Worm (Caenorhabditis elegans) whole organism, L2 larva: ENCODE measurements around the gene C26D10.3.

Source experiments
- C34F6.9 ChIP-seq: fragments of 150-350 bp; optimal IDR thresholded peaks from 2 replicates; lab custom pipeline; 2014; ENCODE audit warnings: missing biosample characterization, missing genetic modification characterization
- R02D3.7 ChIP-seq: fragments of 150-350 bp; optimal IDR thresholded peaks from 2 replicates; lab custom pipeline; 2014; ENCODE audit warnings: missing biosample characterization, missing genetic modification characterization
- Y55F3AM.14 ChIP-seq: fragments of 200-800 bp; sonication (Bioruptor generic); optimal IDR thresholded peaks from 2 replicates; lab custom pipeline; 2018; ENCODE audit warnings: mild to moderate bottlenecking, missing genetic modification characterization, missing compliant biosample characterization
- ZK546.5 ChIP-seq: sonication (generic microtip); optimal IDR thresholded peaks from 2 replicates; lab custom pipeline; 2017; ENCODE audit warnings: missing biosample characterization, missing genetic modification characterization
- alr-1 ChIP-seq: fragments of 150-350 bp; optimal IDR thresholded peaks from 2 replicates; lab custom pipeline; 2014; ENCODE audit warnings: missing biosample characterization, missing genetic modification characterization
- aly-2 ChIP-seq: fragments of 150-350 bp; optimal IDR thresholded peaks from 2 replicates; lab custom pipeline; 2014; ENCODE audit warnings: missing biosample characterization, missing genetic modification characterization
- ama-1 ChIP-seq: fragments of 150-350 bp; optimal IDR thresholded peaks from 2 replicates; lab custom pipeline; 2018; ENCODE audit warnings: inconsistent platforms
- blmp-1 ChIP-seq: sonication (generic microtip); optimal IDR thresholded peaks from 2 replicates; lab custom pipeline; 2017; ENCODE audit warnings: missing genetic modification characterization, mild to moderate bottlenecking, missing compliant biosample characterization, antibody characterized with exemption, moderate library complexity; ENCODE audit not compliant: insufficient read depth
- ceh-16 ChIP-seq: fragments of 150-350 bp; optimal IDR thresholded peaks from 2 replicates; lab custom pipeline; 2014; ENCODE audit warnings: missing biosample characterization, missing genetic modification characterization
- dmd-4 ChIP-seq: sonication (generic microtip); optimal IDR thresholded peaks from 2 replicates; lab custom pipeline; 2017; ENCODE audit warnings: missing biosample characterization, missing genetic modification characterization
- elt-1 ChIP-seq: fragments of 150-350 bp; optimal IDR thresholded peaks from 2 replicates; lab custom pipeline; 2014; ENCODE audit warnings: missing biosample characterization, missing genetic modification characterization
- lin-11 ChIP-seq: fragments of 150-350 bp; sonication (generic microtip); optimal IDR thresholded peaks from 2 replicates; lab custom pipeline; 2014; ENCODE audit warnings: missing biosample characterization, missing genetic modification characterization, inconsistent platforms, mixed read lengths
- lsy-2 ChIP-seq, 2 experiments: fragments of 150-350 bp in 1 of 2; sonication (generic microtip) in 1 of 2; optimal IDR thresholded peaks; 2 replicates each; lab custom pipeline; 2014 to 2017; ENCODE audit warnings: missing biosample characterization in 2 of 2, missing genetic modification characterization in 2 of 2
- mbf-1 ChIP-seq: sonication (generic microtip); optimal IDR thresholded peaks from 2 replicates; lab custom pipeline; 2017; ENCODE audit warnings: missing biosample characterization, missing genetic modification characterization
- mdl-1 ChIP-seq, 2 experiments: fragments of 150-350 bp in 1 of 2; sonication (generic microtip) in 1 of 2; optimal IDR thresholded peaks; 2 replicates each; lab custom pipeline; 2017; ENCODE audit warnings: missing biosample characterization in 2 of 2, missing genetic modification characterization in 2 of 2
- nhr-10 ChIP-seq: sonication (generic microtip); optimal IDR thresholded peaks from 2 replicates; lab custom pipeline; 2017; ENCODE audit warnings: missing biosample characterization, missing genetic modification characterization
- nhr-129 ChIP-seq: fragments of 150-350 bp; optimal IDR thresholded peaks from 2 replicates; lab custom pipeline; 2014; ENCODE audit warnings: missing biosample characterization, missing genetic modification characterization
- nhr-21 ChIP-seq: fragments of 150-350 bp; optimal IDR thresholded peaks from 2 replicates; lab custom pipeline; 2014; ENCODE audit warnings: missing biosample characterization, missing genetic modification characterization
- nhr-237 ChIP-seq: fragments of 150-350 bp; optimal IDR thresholded peaks from 2 replicates; lab custom pipeline; 2014; ENCODE audit warnings: missing biosample characterization, missing genetic modification characterization
- nhr-25 ChIP-seq: fragments of 150-350 bp; sonication (generic microtip); optimal IDR thresholded peaks from 3 replicates; lab custom pipeline; 2014; ENCODE audit warnings: missing biosample characterization, missing genetic modification characterization
- nhr-77 ChIP-seq: fragments of 150-350 bp; optimal IDR thresholded peaks from 2 replicates; lab custom pipeline; 2014; ENCODE audit warnings: missing biosample characterization, missing genetic modification characterization
- peb-1 ChIP-seq: fragments of 150-350 bp; optimal IDR thresholded peaks from 2 replicates; lab custom pipeline; 2014; ENCODE audit warnings: missing biosample characterization, missing genetic modification characterization
- skn-1 ChIP-seq: sonication (generic microtip); optimal IDR thresholded peaks from 2 replicates; lab custom pipeline; 2017; ENCODE audit warnings: missing biosample characterization, missing genetic modification characterization
- sma-3 ChIP-seq: sonication (generic microtip); optimal IDR thresholded peaks from 2 replicates; lab custom pipeline; 2016; ENCODE audit warnings: missing genetic modification reagents, missing genetic modification characterization, missing compliant biosample characterization
- sma-9 ChIP-seq, 2 experiments: fragments of 150-350 bp in 1 of 2; sonication (generic microtip) in 1 of 2; optimal IDR thresholded peaks; 2 replicates each; lab custom pipeline; 2014 to 2016; ENCODE audit warnings: missing genetic modification characterization in 2 of 2, mild to moderate bottlenecking in 1 of 2, missing biosample characterization in 1 of 2, missing compliant biosample characterization in 1 of 2, missing genetic modification reagents in 1 of 2, moderate library complexity in 1 of 2
- snpc-4 ChIP-seq: fragments of 150-350 bp; optimal IDR thresholded peaks from 2 replicates; lab custom pipeline; 2014; ENCODE audit warnings: missing biosample characterization, missing genetic modification characterization
- unc-62 ChIP-seq: fragments of 150-350 bp; optimal IDR thresholded peaks from 2 replicates; lab custom pipeline; 2014; ENCODE audit warnings: missing biosample characterization, missing genetic modification reagents, missing genetic modification characterization
- zag-1 ChIP-seq: fragments of 150-350 bp; optimal IDR thresholded peaks from 2 replicates; lab custom pipeline; 2014; ENCODE audit warnings: missing biosample characterization, missing genetic modification characterization
- ztf-1 ChIP-seq: fragments of 200-800 bp; sonication (Bioruptor generic); conservative IDR thresholded peaks from 2 replicates; pipeline ENCODE4 v1.3.6; 2022; ENCODE audit warnings: missing genetic modification characterization, missing compliant biosample characterization
- ztf-11 ChIP-seq: sonication (generic microtip); optimal IDR thresholded peaks from 2 replicates; lab custom pipeline; 2017; ENCODE audit warnings: missing biosample characterization, missing genetic modification characterization
- ztf-4 ChIP-seq: fragments of 150-350 bp; optimal IDR thresholded peaks from 2 replicates; lab custom pipeline; 2014; ENCODE audit warnings: missing biosample characterization, missing genetic modification characterization

The C26D10.3 gene

DNA sequence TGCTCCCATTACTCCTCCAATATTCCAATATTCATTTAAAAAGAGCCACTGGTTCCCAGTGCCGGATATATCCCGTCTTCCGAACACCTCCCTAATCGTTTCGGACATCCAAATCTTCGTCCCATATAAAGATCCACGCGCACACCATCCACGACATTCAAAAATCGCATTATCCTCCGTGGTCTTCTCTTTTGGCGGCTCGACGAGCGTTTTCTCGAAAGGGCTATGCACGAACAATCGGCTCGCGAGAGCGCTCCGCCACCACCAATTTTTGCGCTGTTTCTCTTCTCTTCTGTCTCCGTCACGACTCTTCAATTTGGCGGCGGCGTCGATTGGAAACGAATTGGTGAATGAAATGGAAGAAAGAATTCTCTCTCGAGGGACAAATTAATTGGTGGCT, 28.1 kb downstream of the C26D10.3 start:
- no peak for TF ChIP-seq blmp-1 (tag; lab: Kevin White, UChicago)
- no peak for TF ChIP-seq Y55F3AM.14 (GFP tag; lab: Kevin White, UChicago)
- TF ChIP-seq ztf-1: no peak

DNA sequence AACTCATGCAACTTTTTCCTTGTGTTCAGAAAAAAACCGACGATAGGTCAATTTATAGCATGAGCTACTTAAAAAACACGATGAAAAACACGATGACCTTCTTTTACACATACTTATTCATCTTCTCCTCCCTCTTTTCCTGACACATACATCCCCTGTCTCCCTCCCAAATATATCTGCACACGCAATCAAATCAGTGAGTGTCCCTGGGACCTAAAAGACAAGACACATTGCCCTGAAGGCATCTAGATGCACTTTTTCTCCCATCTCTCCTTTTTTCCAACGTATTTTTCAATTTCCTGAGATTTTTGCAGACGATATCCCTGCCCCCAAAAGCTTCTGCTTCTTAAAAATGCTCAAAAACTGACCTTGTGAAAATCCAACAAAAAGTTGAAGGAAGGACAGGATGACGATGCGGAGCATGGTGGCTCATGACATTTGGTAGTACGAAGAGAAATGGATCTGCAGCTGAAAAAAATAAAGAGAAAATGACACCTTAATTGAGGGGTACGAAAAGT, 29.1 kb downstream of the C26D10.3 start, which contains the start of gene C26D10.6:
C26D10.6 (minus strand) TSS at position 468 of the 518 bp plus-strand sequence.
- no peak for TF ChIP-seq blmp-1 (tag; lab: Kevin White, UChicago)
- no peak for TF ChIP-seq unc-62 (GFP tag; lab: Kevin White, UChicago)
- TF ChIP-seq nhr-129: no peak
- TF ChIP-seq ztf-4: no peak
- TF ChIP-seq, all 48 proteins: peak for 0

DNA sequence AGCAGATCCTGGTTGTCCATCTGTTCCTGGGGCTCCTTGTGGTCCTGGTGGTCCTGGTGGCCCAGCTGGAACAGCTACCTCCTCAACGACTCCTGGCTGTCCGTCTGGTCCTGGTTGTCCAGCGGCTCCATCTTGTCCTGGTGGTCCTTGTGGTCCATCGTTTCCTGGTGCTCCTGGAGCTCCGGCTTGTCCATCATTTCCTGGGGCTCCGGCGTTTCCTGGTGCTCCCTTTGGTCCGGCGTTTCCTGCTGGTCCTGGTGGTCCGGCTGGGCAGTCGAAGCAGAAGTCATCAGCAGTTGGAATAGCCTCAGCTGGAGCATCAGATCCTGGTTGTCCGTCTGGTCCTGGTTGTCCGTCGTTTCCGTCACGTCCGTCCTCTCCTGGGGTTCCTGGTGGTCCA, 33.3 kb downstream of the C26D10.3 start:
- no peak for TF ChIP-seq skn-1 (tag; lab: Kevin White, UChicago)
- TF ChIP-seq ztf-4: no peak
- TF ChIP-seq nhr-77: no peak
- TF ChIP-seq C34F6.9 (tag; lab: Kevin White, UChicago): no peak
- no peak for TF ChIP-seq elt-1
- TF ChIP-seq dmd-4 (tag; lab: Kevin White, UChicago): no peak
- TF ChIP-seq ZK546.5: no peak
- no peak for TF ChIP-seq ceh-16 (tag; lab: Kevin White, UChicago)
- no peak for TF ChIP-seq nhr-21 (tag; lab: Kevin White, UChicago)
- no peak for TF ChIP-seq nhr-10
- no peak for TF ChIP-seq nhr-25 (tag; lab: Kevin White, UChicago)
- no peak for TF ChIP-seq aly-2 (tag; lab: Kevin White, UChicago)
- TF ChIP-seq alr-1 (tag; lab: Kevin White, UChicago): no peak
- no peak for TF ChIP-seq mdl-1 (tag; optimal IDR thresholded peaks at IDR 0.05; lab: Kevin White, UChicago)
- TF ChIP-seq ama-1 (lab: Kevin White, UChicago): no peak
- no peak for TF ChIP-seq zag-1 (tag; lab: Kevin White, UChicago)

DNA sequence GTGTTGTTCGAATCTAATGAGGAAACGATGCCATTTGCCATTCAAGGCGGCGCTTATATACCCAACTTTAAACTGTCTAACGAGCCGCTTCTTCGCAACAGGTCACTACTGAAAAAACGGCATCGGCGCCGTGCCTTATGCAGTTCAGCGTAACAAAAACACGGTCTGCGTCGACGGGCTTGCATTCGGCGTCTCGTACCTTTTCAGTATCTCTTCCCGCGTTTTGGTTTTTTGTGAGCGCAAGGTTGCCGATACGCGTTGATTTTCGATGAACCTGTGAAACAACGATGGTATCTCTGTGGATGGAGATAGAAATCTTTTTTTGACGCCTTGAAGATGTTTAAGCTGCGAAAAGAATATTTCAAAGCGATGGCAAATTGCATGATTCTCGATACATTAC, 34.2 kb downstream of the C26D10.3 start, which contains the start of gene col-77:
col-77 (minus strand) TSS at position 32 of the 400 bp plus-strand sequence.
- TF ChIP-seq peb-1 (tag; lab: Kevin White, UChicago) (no peak), ztf-11 (tag; lab: Kevin White, UChicago) (no peak), ztf-4 (no peak), C34F6.9 (tag; lab: Kevin White, UChicago) (no peak), alr-1 (tag; lab: Kevin White, UChicago) (no peak)

DNA sequence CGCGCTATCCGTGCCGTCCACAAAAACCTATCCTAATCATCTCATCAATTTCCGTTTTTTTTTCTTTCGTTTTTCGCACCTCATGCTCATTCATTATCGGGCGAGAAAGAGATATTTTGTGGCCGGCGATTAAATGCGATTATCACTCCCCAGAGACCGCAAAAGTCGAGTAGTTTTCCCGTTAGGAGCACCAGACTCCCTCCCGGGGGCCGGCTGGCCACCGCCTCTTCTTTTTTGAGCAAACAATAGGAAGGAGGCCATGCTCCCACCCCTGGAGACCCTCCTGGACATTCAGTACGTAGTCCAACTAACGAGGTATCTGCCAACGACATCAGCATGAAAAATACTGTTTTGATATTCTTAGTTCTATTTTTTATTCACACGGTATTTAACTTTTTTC, 35.3 kb downstream of the C26D10.3 start, which contains the start of gene M195.2:
M195.2 (plus strand) TSS at position 301 of the 400 bp plus-strand sequence.
- no peak for TF ChIP-seq aly-2 (tag; lab: Kevin White, UChicago)

DNA sequence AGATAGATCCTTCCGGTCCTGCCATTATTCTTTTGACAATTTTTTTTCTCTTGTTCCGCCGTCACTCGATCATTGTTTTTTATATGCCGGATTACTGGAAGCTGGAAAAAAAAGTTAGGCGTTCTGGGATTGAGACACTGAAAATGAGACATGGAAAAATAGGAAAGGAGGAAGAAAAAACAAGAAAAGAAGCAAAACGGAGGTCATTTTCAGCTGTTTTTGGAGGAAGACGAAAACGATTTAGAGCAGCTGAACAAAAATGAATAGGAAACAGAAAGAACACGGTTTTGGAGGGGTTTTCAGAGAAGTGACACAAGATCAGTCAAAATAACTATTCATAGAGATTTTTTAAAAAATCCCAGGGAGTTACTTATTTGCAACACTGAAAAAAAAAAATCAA, 43.9 kb downstream of the C26D10.3 start, which contains the start of gene amt-3:
amt-3 (minus strand) TSS at position 101 of the 400 bp plus-strand sequence.
- TF ChIP-seq ztf-1 (no peak), snpc-4 (tag; lab: Kevin White, UChicago) (no peak), skn-1 (tag; lab: Kevin White, UChicago) (no peak), sma-3 (GFP tag; lab: Kevin White, UChicago) (no peak), elt-1 (no peak), lin-11 (no peak), nhr-237 (no peak), peb-1 (tag; lab: Kevin White, UChicago) (no peak), R02D3.7 (tag; lab: Kevin White, UChicago) (no peak), nhr-129 (no peak), aly-2 (tag; lab: Kevin White, UChicago) (no peak), sma-9 (GFP tag; optimal IDR thresholded peaks at IDR 0.05; lab: Kevin White, UChicago) (no peak), sma-9 (tag; optimal IDR thresholded peaks at IDR 0.05; lab: Kevin White, UChicago) (no peak), lsy-2 (tag; optimal IDR thresholded peaks at IDR 0.05; lab: Kevin White, UChicago) (no peak), mbf-1 (tag; lab: Kevin White, UChicago) (no peak), alr-1 (tag; lab: Kevin White, UChicago) (no peak)
- TF ChIP-seq, all 48 proteins: peak for 0
